Fruit fly (Drosophila melanogaster) whole organism: ENCODE data around the gene crb.

Source experiments
- Dll ChIP-seq: fragments of >200 bp; optimal IDR thresholded peaks from 2 replicates; lab custom pipeline; 2017
- pan ChIP-seq: fragments of >200 bp; optimal IDR thresholded peaks from 2 replicates; lab custom pipeline; 2017
- psq ChIP-seq: fragments of >200 bp; optimal IDR thresholded peaks from 2 replicates; lab custom pipeline; 2017

DNA sequence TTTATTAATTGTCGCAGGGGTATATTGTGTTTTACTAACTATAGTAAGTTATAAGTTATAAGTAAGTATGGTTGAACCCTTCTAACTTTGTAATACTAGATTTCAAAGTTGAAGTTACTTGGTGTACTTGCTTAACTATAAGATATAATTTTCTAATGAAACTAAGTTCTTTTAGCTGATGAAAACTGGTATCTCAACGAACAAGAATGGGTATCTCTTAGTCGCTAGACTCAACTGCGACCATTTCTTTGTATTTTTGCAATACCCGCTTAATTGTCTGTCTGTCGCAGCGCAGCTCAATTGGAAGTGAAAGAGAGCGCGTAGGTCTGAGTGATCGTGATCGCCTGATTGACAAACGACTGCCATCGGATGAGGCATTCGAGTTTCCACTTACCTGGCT, 22.6 kb upstream of the crb start:
- TF ChIP-seq pan (lab: Kevin White, UChicago) (no peak), psq (lab: Kevin White, UChicago) (no peak), Dll (no peak)
